Worm (Caenorhabditis elegans): ENCODE data around the gene drd-1.

DNA sequence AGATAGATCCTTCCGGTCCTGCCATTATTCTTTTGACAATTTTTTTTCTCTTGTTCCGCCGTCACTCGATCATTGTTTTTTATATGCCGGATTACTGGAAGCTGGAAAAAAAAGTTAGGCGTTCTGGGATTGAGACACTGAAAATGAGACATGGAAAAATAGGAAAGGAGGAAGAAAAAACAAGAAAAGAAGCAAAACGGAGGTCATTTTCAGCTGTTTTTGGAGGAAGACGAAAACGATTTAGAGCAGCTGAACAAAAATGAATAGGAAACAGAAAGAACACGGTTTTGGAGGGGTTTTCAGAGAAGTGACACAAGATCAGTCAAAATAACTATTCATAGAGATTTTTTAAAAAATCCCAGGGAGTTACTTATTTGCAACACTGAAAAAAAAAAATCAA is 18.8 kb upstream of the drd-1 start, which contains the start of gene amt-3:
- no peak for TF ChIP-seq nhr-12 (tag; optimal IDR thresholded peaks at IDR 0.05)
- no peak for TF ChIP-seq unc-39 (tag; optimal IDR thresholded peaks at IDR 0.05)
- TF ChIP-seq skn-1 (tag; optimal IDR thresholded peaks at IDR 0.05) = no peak
- no peak for TF ChIP-seq ceh-82 (tag; optimal IDR thresholded peaks at IDR 0.05)
- no peak for TF ChIP-seq nhr-76 (tag; optimal IDR thresholded peaks at IDR 0.05)
- TF ChIP-seq lin-39 (tag; optimal IDR thresholded peaks at IDR 0.05) = no peak
- no peak for TF ChIP-seq unc-62 (GFP tag; optimal IDR thresholded peaks at IDR 0.05)
- no peak for TF ChIP-seq fkh-10 (GFP tag; optimal IDR thresholded peaks at IDR 0.05)
- TF ChIP-seq elt-2 (tag; optimal IDR thresholded peaks at IDR 0.05) = no peak
- TF ChIP-seq ama-1 (optimal IDR thresholded peaks at IDR 0.05) = no peak
- TF ChIP-seq nhr-28 (tag; optimal IDR thresholded peaks at IDR 0.05) = no peak
- TF ChIP-seq jun-1 (tag; optimal IDR thresholded peaks at IDR 0.05) = no peak
- no peak for TF ChIP-seq nhr-25 (tag; optimal IDR thresholded peaks at IDR 0.05)
